Worm (Caenorhabditis elegans) whole organism, L2 larva: ENCODE measurements around the gene ncr-1.

Experiments
- C34F6.9 ChIP-seq: fragments of 150-350 bp; optimal IDR thresholded peaks from 2 replicates; lab custom pipeline; 2014; ENCODE audit warnings: missing biosample characterization, missing genetic modification characterization
- F13H6.1 ChIP-seq: sonication (generic microtip); optimal IDR thresholded peaks from 2 replicates; lab custom pipeline; 2016; ENCODE audit warnings: missing genetic modification characterization, missing compliant biosample characterization
- R02D3.7 ChIP-seq: fragments of 150-350 bp; optimal IDR thresholded peaks from 2 replicates; lab custom pipeline; 2014; ENCODE audit warnings: missing biosample characterization, missing genetic modification characterization
- ZK546.5 ChIP-seq: sonication (generic microtip); optimal IDR thresholded peaks from 2 replicates; lab custom pipeline; 2017; ENCODE audit warnings: missing biosample characterization, missing genetic modification characterization
- alr-1 ChIP-seq: fragments of 150-350 bp; optimal IDR thresholded peaks from 2 replicates; lab custom pipeline; 2014; ENCODE audit warnings: missing biosample characterization, missing genetic modification characterization
- aly-2 ChIP-seq: fragments of 150-350 bp; optimal IDR thresholded peaks from 2 replicates; lab custom pipeline; 2014; ENCODE audit warnings: missing biosample characterization, missing genetic modification characterization
- ama-1 ChIP-seq: fragments of 150-350 bp; optimal IDR thresholded peaks from 2 replicates; lab custom pipeline; 2018; ENCODE audit warnings: inconsistent platforms
- blmp-1 ChIP-seq: sonication (generic microtip); optimal IDR thresholded peaks from 2 replicates; lab custom pipeline; 2017; ENCODE audit warnings: missing genetic modification characterization, mild to moderate bottlenecking, missing compliant biosample characterization, antibody characterized with exemption, moderate library complexity; ENCODE audit not compliant: insufficient read depth
- ceh-82 ChIP-seq: fragments of 150-350 bp; optimal IDR thresholded peaks from 2 replicates; lab custom pipeline; 2014; ENCODE audit warnings: missing biosample characterization, missing genetic modification characterization
- crh-2 ChIP-seq: sonication (generic microtip); optimal IDR thresholded peaks from 2 replicates; lab custom pipeline; 2017; ENCODE audit warnings: missing biosample characterization, missing genetic modification characterization
- dmd-4 ChIP-seq: sonication (generic microtip); optimal IDR thresholded peaks from 2 replicates; lab custom pipeline; 2017; ENCODE audit warnings: missing biosample characterization, missing genetic modification characterization
- egl-27 ChIP-seq: sonication (generic microtip); optimal IDR thresholded peaks from 3 replicates; lab custom pipeline; 2017; ENCODE audit warnings: missing biosample characterization, missing genetic modification reagents, missing genetic modification characterization
- elt-3 ChIP-seq: sonication (generic microtip); optimal IDR thresholded peaks from 2 replicates; lab custom pipeline; 2017; ENCODE audit warnings: missing biosample characterization, missing genetic modification characterization
- fos-1 ChIP-seq: fragments of 150-350 bp; optimal IDR thresholded peaks from 2 replicates; lab custom pipeline; 2014; ENCODE audit warnings: missing biosample characterization, missing genetic modification characterization
- lin-11 ChIP-seq: fragments of 150-350 bp; sonication (generic microtip); optimal IDR thresholded peaks from 2 replicates; lab custom pipeline; 2014; ENCODE audit warnings: missing biosample characterization, missing genetic modification characterization, inconsistent platforms, mixed read lengths
- lin-13 ChIP-seq: fragments of 150-350 bp; optimal IDR thresholded peaks from 2 replicates; lab custom pipeline; 2014; ENCODE audit warnings: missing biosample characterization, missing genetic modification reagents, missing genetic modification characterization
- lsy-2 ChIP-seq, 2 experiments: fragments of 150-350 bp in 1 of 2; sonication (generic microtip) in 1 of 2; optimal IDR thresholded peaks; 2 replicates each; lab custom pipeline; 2014 to 2017; ENCODE audit warnings: missing biosample characterization in 2 of 2, missing genetic modification characterization in 2 of 2
- nhr-10 ChIP-seq: sonication (generic microtip); optimal IDR thresholded peaks from 2 replicates; lab custom pipeline; 2017; ENCODE audit warnings: missing biosample characterization, missing genetic modification characterization
- nhr-11 ChIP-seq: fragments of 150-350 bp; optimal IDR thresholded peaks from 2 replicates; lab custom pipeline; 2014; ENCODE audit warnings: missing biosample characterization, missing genetic modification characterization
- nhr-129 ChIP-seq: fragments of 150-350 bp; optimal IDR thresholded peaks from 2 replicates; lab custom pipeline; 2014; ENCODE audit warnings: missing biosample characterization, missing genetic modification characterization
- nhr-237 ChIP-seq: fragments of 150-350 bp; optimal IDR thresholded peaks from 2 replicates; lab custom pipeline; 2014; ENCODE audit warnings: missing biosample characterization, missing genetic modification characterization
- nhr-25 ChIP-seq: fragments of 150-350 bp; sonication (generic microtip); optimal IDR thresholded peaks from 3 replicates; lab custom pipeline; 2014; ENCODE audit warnings: missing biosample characterization, missing genetic modification characterization
- nhr-6 ChIP-seq: fragments of 150-350 bp; optimal IDR thresholded peaks from 2 replicates; lab custom pipeline; 2014; ENCODE audit warnings: missing biosample characterization, missing genetic modification characterization
- nhr-77 ChIP-seq: fragments of 150-350 bp; optimal IDR thresholded peaks from 2 replicates; lab custom pipeline; 2014; ENCODE audit warnings: missing biosample characterization, missing genetic modification characterization
- sma-3 ChIP-seq: sonication (generic microtip); optimal IDR thresholded peaks from 2 replicates; lab custom pipeline; 2016; ENCODE audit warnings: missing genetic modification reagents, missing genetic modification characterization, missing compliant biosample characterization
- sma-9 ChIP-seq, 2 experiments: fragments of 150-350 bp in 1 of 2; sonication (generic microtip) in 1 of 2; optimal IDR thresholded peaks; 2 replicates each; lab custom pipeline; 2014 to 2016; ENCODE audit warnings: missing genetic modification characterization in 2 of 2, mild to moderate bottlenecking in 1 of 2, missing biosample characterization in 1 of 2, missing compliant biosample characterization in 1 of 2, missing genetic modification reagents in 1 of 2, moderate library complexity in 1 of 2
- unc-39 ChIP-seq: fragments of 150-350 bp; optimal IDR thresholded peaks from 2 replicates; lab custom pipeline; 2014; ENCODE audit warnings: missing biosample characterization, missing genetic modification characterization
- unc-55 ChIP-seq: fragments of 150-350 bp; sonication (generic microtip); optimal IDR thresholded peaks from 3 replicates; lab custom pipeline; 2014; ENCODE audit warnings: missing biosample characterization, missing genetic modification reagents, missing genetic modification characterization
- unc-62 ChIP-seq: fragments of 150-350 bp; optimal IDR thresholded peaks from 2 replicates; lab custom pipeline; 2014; ENCODE audit warnings: missing biosample characterization, missing genetic modification reagents, missing genetic modification characterization
- zag-1 ChIP-seq: fragments of 150-350 bp; optimal IDR thresholded peaks from 2 replicates; lab custom pipeline; 2014; ENCODE audit warnings: missing biosample characterization, missing genetic modification characterization
- ztf-1 ChIP-seq: fragments of 200-800 bp; sonication (Bioruptor generic); conservative IDR thresholded peaks from 2 replicates; pipeline ENCODE4 v1.3.6; 2022; ENCODE audit warnings: missing genetic modification characterization, missing compliant biosample characterization
- ztf-11 ChIP-seq: sonication (generic microtip); optimal IDR thresholded peaks from 2 replicates; lab custom pipeline; 2017; ENCODE audit warnings: missing biosample characterization, missing genetic modification characterization
- ztf-4 ChIP-seq: fragments of 150-350 bp; optimal IDR thresholded peaks from 2 replicates; lab custom pipeline; 2014; ENCODE audit warnings: missing biosample characterization, missing genetic modification characterization

The ncr-1 gene

ce11 chrX:4516758-4517157, 28.1 kb upstream of the ncr-1 start:
- TF ChIP-seq sma-9 (GFP tag; optimal IDR thresholded peaks at IDR 0.05; lab: Kevin White, UChicago) = peak; percentile 21
- no peak for TF ChIP-seq sma-9 (tag; optimal IDR thresholded peaks at IDR 0.05; lab: Kevin White, UChicago)
- no peak for TF ChIP-seq nhr-25
- peak; percentile 50 for TF ChIP-seq C34F6.9 (tag; lab: Kevin White, UChicago)
- TF ChIP-seq lsy-2 (tag; optimal IDR thresholded peaks at IDR 0.05; lab: Kevin White, UChicago) = peak in 1 of 2 experiments; percentile 38
- TF ChIP-seq ztf-1 (GFP tag; lab: Robert Waterston, UW) = no peak
- no peak for TF ChIP-seq R02D3.7 (tag; lab: Kevin White, UChicago)
- peak; percentile 5 for TF ChIP-seq nhr-129 (tag; lab: Kevin White, UChicago)
- TF ChIP-seq unc-55 (GFP tag; lab: Kevin White, UChicago) = peak; percentile 37
- TF ChIP-seq, all 48 proteins: peak for 5

- no peak for TF ChIP-seq lin-11
- peak; percentile 3 for TF ChIP-seq unc-55 (GFP tag; lab: Kevin White, UChicago)
These were observed 25.0 kb upstream of the ncr-1 start, which contains the start of gene spr-3 for ce11 chrX:4513657-4514143. Gene spr-3 (plus strand): TSS chrX:4514093.

ce11 chrX:4508209-4508608, 19.6 kb upstream of the ncr-1 start, which contains the start of gene rhi-1:
Gene rhi-1 (plus strand): TSS chrX:4508509.
- TF ChIP-seq nhr-6 (tag; lab: Kevin White, UChicago) (no peak), crh-2 (tag; lab: Kevin White, UChicago) (no peak), ama-1 (lab: Kevin White, UChicago) (no peak), nhr-129 (tag; lab: Kevin White, UChicago) (no peak), zag-1 (tag; lab: Kevin White, UChicago) (no peak), fos-1 (tag; lab: Kevin White, UChicago) (no peak), nhr-77 (no peak), lin-13 (GFP tag; lab: Kevin White, UChicago) (no peak), lsy-2 (tag; optimal IDR thresholded peaks at IDR 0.05; lab: Kevin White, UChicago) (no peak), C34F6.9 (tag; lab: Kevin White, UChicago) (no peak), ceh-82 (tag; lab: Kevin White, UChicago) (no peak), aly-2 (no peak)

ce11 chrX:4507122-4507681, 18.5 kb upstream of the ncr-1 start:
- no peak for TF ChIP-seq ZK546.5 (tag; lab: Kevin White, UChicago)
- TF ChIP-seq nhr-25 = peak; percentile 42
- TF ChIP-seq elt-3 (tag; lab: Kevin White, UChicago) = no peak
- no peak for TF ChIP-seq nhr-77
- peak; percentile 43 for TF ChIP-seq sma-3
- no peak for TF ChIP-seq alr-1 (tag; lab: Kevin White, UChicago)
- no peak for TF ChIP-seq lsy-2 (tag; optimal IDR thresholded peaks at IDR 0.05; lab: Kevin White, UChicago)
- no peak for TF ChIP-seq dmd-4 (tag; lab: Kevin White, UChicago)
- no peak for TF ChIP-seq egl-27 (tag; lab: Kevin White, UChicago)
- TF ChIP-seq nhr-10 (tag; lab: Kevin White, UChicago) = no peak
- TF ChIP-seq F13H6.1 (tag; lab: Kevin White, UChicago) = peak; percentile 14
- no peak for TF ChIP-seq unc-39
- peak; percentile 19 for TF ChIP-seq blmp-1 (tag; lab: Kevin White, UChicago)
- no peak for TF ChIP-seq ceh-82 (tag; lab: Kevin White, UChicago)
- no peak for TF ChIP-seq nhr-6 (tag; lab: Kevin White, UChicago)
- TF ChIP-seq nhr-237 (tag; lab: Kevin White, UChicago) = no peak
- TF ChIP-seq ztf-11 (tag; lab: Kevin White, UChicago) = no peak
- TF ChIP-seq lin-13 (GFP tag; lab: Kevin White, UChicago) = no peak
- no peak for TF ChIP-seq unc-62 (GFP tag; lab: Kevin White, UChicago)
- TF ChIP-seq sma-9 (GFP tag; optimal IDR thresholded peaks at IDR 0.05; lab: Kevin White, UChicago) = no peak
- TF ChIP-seq sma-9 (tag; optimal IDR thresholded peaks at IDR 0.05; lab: Kevin White, UChicago) = no peak
- no peak for TF ChIP-seq nhr-11 (tag; lab: Kevin White, UChicago)
- peak; percentile 59 for TF ChIP-seq fos-1 (tag; lab: Kevin White, UChicago)
- TF ChIP-seq nhr-129 (tag; lab: Kevin White, UChicago) = peak; percentile 84
- TF ChIP-seq unc-55 (GFP tag; lab: Kevin White, UChicago) = no peak
- TF ChIP-seq ztf-4 = no peak
- no peak for TF ChIP-seq R02D3.7 (tag; lab: Kevin White, UChicago)
- peak; percentile 34 for TF ChIP-seq crh-2 (tag; lab: Kevin White, UChicago)
